Fruit fly (Drosophila melanogaster) whole organism, adult: Measurements from ENCODE around the gene PIG-T.

Experiments
- Mnt ChIP-seq: fragments of 200-800 bp; sonication (Bioruptor generic); optimal IDR thresholded peaks from 2 replicates; lab custom pipeline; 2016; ENCODE audit warnings: missing biosample characterization, mild to moderate bottlenecking, missing genetic modification characterization
- ovo ChIP-seq: fragments of 200-800 bp; sonication (Bioruptor generic); optimal IDR thresholded peaks from 2 replicates; lab custom pipeline; 2016; ENCODE audit warnings: missing biosample characterization, missing genetic modification characterization
- pad ChIP-seq: fragments of 200-800 bp; sonication (Bioruptor generic); optimal IDR thresholded peaks from 3 replicates; lab custom pipeline; 2017; ENCODE audit warnings: missing biosample characterization, missing genetic modification characterization, mild to moderate bottlenecking, moderate library complexity, missing genetic modification reagents
- tj ChIP-seq: fragments of 200-800 bp; sonication (Bioruptor generic); optimal IDR thresholded peaks from 3 replicates; lab custom pipeline; 2017; ENCODE audit warnings: missing biosample characterization, mild to moderate bottlenecking, missing genetic modification characterization, moderate library complexity

- TF ChIP-seq tj (GFP tag; lab: Kevin White, UChicago) (no peak), Mnt (GFP tag; lab: Kevin White, UChicago) (no peak), pad (GFP tag; lab: Kevin White, UChicago) (no peak), ovo (GFP tag; lab: Kevin White, UChicago) (no peak)
Measured at dm6 chrX:8444279-8444678, 37.2 kb upstream of the PIG-T start.
